Fruit fly (Drosophila melanogaster) S2 (cell line): Measurements from ENCODE around the gene tacc.

Source experiments
- CG8478 ChIP-seq: fragments of >200 bp; optimal IDR thresholded peaks from 2 replicates; lab custom pipeline; 2018
- CTCF ChIP-seq, 2 experiments: fragments of >200 bp; optimal IDR thresholded peaks; 2 replicates each; lab custom pipeline; 2018

Gene tacc

dm6 chr3R:4748888-4749717, at the start of gene tacc:
tacc (minus strand) TSS chr3R:4749056.
- TF ChIP-seq CG8478 (lab: Kevin White, UChicago), result no peak
- TF ChIP-seq CTCF (optimal IDR thresholded peaks at IDR 0.05; lab: Kevin White, UChicago), result no peak

- TF ChIP-seq CG8478 (lab: Kevin White, UChicago) (no peak), CTCF (optimal IDR thresholded peaks at IDR 0.05; lab: Kevin White, UChicago) (no peak)
These were observed 49.2 kb upstream of the tacc start for dm6 chr3R:4798025-4798424.

DNA sequence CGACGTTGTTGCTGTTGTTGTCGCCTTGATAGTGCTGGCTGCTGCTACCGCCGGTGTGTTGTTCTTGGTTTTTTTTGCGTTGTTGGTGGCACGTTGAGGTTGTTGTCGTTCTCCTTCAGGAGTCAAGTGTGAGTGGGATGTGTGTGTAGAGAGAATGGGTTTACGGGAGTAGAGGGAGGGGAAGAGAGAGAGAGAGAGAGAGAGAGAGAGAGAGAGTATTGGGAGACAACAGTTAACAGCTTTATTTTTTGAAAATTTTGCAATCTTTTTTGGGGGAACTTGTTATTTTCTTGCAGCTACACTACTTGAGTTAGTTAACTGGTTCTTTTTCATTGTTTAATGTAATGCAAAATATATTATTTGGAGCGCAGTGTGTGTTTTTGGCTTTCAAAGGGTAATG, 48.7 kb upstream of the tacc start:
- TF ChIP-seq CTCF (optimal IDR thresholded peaks at IDR 0.05; lab: Kevin White, UChicago), result no peak

- TF ChIP-seq CG8478 (lab: Kevin White, UChicago) (no peak), CTCF (optimal IDR thresholded peaks at IDR 0.05; lab: Kevin White, UChicago) (no peak)
These were observed 35.8 kb upstream of the tacc start, which contains the start of gene Ccdc39 for dm6 chr3R:4784622-4785021. Ccdc39 (minus strand) TSS chr3R:4784722.

DNA sequence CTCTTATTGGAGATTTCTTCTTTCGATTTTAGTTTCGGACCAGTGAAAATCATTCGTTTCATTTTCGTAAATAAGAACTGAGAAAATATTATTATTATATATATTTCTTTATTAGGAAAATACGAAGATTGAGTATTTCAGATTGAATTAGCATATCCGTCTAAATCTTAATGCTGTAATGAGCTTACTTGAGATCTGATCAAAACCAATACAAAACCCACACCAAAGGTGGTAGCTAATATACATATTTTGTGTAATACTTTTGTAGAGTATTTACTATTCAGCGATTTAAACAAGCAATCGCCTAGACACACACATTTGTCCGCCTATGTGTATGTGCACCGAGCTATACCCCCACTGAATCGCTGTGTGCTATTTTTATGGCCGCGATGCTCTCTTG, 31.9 kb upstream of the tacc start:
- TF ChIP-seq CG8478 (lab: Kevin White, UChicago), result no peak
- TF ChIP-seq CTCF (optimal IDR thresholded peaks at IDR 0.05; lab: Kevin White, UChicago), result no peak

dm6 chr3R:4780262-4780661, 31.4 kb upstream of the tacc start, which contains the start of gene CG14655:
CG14655 (minus strand) TSS chr3R:4780302.
- TF ChIP-seq CG8478 (lab: Kevin White, UChicago) (no peak), CTCF (optimal IDR thresholded peaks at IDR 0.05; lab: Kevin White, UChicago) (no peak)

DNA sequence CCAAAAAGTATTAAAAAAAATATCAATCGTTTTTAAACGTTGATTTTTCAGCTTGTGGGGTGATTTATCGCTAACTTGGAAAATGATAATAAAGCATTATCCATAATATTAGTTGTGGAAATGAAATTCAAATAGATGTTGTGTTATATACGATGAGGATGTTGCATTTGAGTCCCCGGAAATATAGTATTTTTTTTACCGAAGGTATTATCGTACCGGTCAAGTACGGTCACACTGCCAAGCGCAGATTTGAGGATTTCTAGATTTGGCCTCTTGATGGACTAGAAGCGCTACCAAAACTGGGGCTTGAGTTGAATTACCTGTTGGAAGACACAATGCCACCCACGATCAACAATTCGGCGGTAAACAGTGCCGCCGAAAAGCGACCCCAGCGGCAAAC, 26.5 kb upstream of the tacc start:
- no peak for TF ChIP-seq CG8478 (lab: Kevin White, UChicago)
- no peak for TF ChIP-seq CTCF (optimal IDR thresholded peaks at IDR 0.05; lab: Kevin White, UChicago)

DNA sequence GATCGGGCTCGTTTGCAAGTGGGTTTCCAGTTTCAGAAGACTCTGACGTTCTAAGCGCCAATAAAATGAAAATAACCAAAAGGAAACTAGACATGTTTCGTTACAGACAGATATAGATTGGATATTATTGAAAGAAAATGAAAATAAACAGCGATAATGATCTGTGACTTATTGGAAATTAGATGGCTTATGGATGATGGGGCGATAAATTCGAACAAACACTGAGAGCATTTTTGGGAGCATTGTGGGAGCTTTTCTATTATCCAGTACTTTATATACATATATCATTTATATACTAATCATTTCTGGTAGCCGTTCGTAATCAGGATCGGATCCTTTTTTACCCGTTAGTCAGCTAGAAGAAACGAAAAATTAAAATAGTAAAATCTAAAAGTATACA, 26.1 kb upstream of the tacc start, which contains the start of gene CG44088:
Gene CG44088, minus strand, starts transcription at position 101 of the 400 bp plus-strand sequence.
- TF ChIP-seq CG8478 (lab: Kevin White, UChicago), result no peak
- no peak for TF ChIP-seq CTCF (optimal IDR thresholded peaks at IDR 0.05; lab: Kevin White, UChicago)

dm6 chr3R:4773097-4773496, 24.2 kb upstream of the tacc start, which contains the start of gene CG44098:
CG44098 (minus strand) TSS chr3R:4773197.
- TF ChIP-seq CTCF (optimal IDR thresholded peaks at IDR 0.05; lab: Kevin White, UChicago) (no peak), CG8478 (lab: Kevin White, UChicago) (no peak)

DNA sequence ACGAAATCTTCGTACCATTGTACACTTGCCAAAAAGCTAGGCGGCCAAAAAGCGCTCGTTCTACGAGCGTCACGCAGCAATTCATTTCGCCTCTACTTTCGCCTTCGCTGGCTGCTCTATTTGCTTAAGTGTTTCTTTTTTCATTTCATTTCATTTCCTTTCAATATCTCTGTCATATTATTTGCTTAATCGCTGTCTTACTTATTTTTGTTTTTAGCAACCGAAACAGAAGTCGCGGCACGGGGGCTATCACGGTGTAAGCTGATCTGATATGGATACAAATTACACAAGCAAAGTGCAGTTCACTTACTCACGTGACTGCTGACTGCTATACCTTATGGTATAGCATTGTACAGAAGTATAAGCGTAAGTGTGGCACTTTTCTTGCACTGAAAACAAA, 22.5 kb upstream of the tacc start:
- no peak for TF ChIP-seq CG8478 (lab: Kevin White, UChicago)

DNA sequence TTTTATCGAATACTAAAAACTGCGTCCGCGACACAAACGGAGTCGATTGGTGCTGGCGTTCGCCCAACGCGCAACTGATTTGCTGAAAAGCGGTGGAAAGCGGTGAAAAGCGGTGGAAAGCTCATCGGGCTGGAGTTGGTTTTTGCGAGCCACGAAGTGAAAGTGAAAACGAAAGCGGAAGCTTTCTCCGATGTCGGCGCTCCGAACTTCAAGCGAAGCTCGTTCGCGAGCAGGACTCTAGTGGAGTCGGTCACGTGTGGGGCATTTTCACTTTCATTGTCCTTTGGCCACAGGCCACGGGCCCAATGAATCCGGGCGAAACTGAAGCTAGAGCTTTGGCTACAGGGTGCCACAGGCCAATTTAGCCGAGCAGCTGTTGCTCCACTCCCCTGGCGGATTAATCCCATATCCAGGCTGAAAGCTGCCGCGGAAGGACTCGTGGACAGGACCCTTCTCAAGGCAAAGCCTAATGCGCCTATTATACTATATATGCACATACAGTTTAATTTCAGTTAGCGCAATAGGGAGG, 19.9 kb upstream of the tacc start:
- TF ChIP-seq CG8478 (lab: Kevin White, UChicago) (no peak), CTCF (optimal IDR thresholded peaks at IDR 0.05; lab: Kevin White, UChicago) (no peak)

DNA sequence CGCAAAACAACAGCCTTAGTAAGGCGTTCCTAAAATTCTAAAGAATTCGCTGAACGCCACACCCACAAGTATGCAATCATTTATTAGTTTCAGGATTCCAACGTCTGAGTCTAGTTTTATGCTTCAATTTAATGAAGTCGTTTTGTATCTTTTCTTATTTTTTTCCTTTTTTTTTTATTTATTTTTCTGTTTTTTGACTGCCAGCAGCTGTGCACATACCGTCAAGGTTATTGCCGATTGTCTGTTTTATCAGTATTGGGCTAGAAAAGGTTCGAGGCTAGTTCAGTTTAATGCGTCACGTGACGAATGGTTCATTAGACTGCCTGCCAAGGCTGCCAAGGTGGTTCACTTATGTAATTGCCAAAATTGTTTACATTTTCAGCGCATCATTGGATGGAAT, 12.5 kb upstream of the tacc start:
- TF ChIP-seq CG8478 (lab: Kevin White, UChicago) (no peak), CTCF (optimal IDR thresholded peaks at IDR 0.05; lab: Kevin White, UChicago) (no peak)

dm6 chr3R:4749735-4750134, 879 bp upstream of the tacc start, which contains the start of gene atms:
atms (plus strand) TSS chr3R:4750035.
- no peak for TF ChIP-seq CTCF (optimal IDR thresholded peaks at IDR 0.05; lab: Kevin White, UChicago)
- TF ChIP-seq CG8478 (lab: Kevin White, UChicago), result no peak

DNA sequence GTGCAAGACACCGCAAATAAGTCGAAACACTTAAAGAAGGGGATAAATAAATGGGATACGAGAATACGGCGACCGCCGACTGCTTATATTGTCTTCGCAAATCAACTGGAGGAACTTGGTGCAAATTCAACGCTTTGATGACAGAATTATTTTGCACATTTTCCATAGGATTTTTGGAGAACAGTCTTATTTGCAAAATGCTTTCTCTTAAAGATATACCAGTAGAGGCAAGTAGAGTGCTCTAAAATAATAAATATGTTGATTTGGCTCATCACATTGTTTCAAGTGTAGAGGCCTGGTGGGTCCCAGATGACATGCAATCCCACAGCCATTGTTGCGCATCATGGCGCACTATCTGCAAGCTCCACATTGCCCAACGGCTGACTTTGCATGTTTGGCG, 1.6 kb downstream of the tacc start:
- TF ChIP-seq CTCF (optimal IDR thresholded peaks at IDR 0.05; lab: Kevin White, UChicago) (no peak), CG8478 (lab: Kevin White, UChicago) (no peak)

DNA sequence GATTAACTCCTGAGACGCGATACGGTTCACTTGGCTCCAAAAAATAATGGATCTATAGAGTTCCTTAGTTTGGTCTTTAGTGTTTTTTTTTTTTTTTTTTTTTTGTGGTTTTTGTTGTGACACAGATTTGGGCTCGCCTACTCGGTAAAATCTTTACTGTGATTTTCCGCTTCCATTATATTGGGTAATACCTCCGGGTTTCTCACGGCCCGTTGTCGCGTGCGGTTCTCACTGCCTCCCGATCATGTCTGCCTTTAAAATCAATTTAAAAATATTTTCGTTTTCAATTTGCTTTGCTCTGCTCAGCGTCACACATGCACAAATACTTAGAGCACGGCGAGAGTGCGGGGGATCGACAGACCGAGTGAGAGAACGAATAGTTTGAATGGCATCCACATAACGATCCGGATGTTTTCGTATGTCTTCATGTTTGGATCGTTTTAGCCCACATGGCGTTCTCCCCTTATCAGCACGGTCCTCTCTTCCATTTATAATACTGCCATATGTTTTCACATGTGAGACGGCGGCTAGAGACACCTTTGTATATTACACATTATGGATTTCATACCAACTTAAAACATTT, 2.6 kb downstream of the tacc start:
- TF ChIP-seq CTCF (optimal IDR thresholded peaks at IDR 0.05; lab: Kevin White, UChicago) (no peak), CG8478 (lab: Kevin White, UChicago) (no peak)
